Fruit fly (Drosophila melanogaster) whole organism, embryonic: ENCODE results near the gene CG4452.

Experiments
- Atf3 ChIP-seq: fragments of 200-800 bp; sonication (Bioruptor generic); optimal IDR thresholded peaks from 3 replicates; lab custom pipeline; 2016; ENCODE audit warnings: missing biosample characterization, missing genetic modification characterization
- B-H2 ChIP-seq: fragments of 200-800 bp; sonication (Bioruptor generic); optimal IDR thresholded peaks from 2 replicates; lab custom pipeline; 2018; ENCODE audit warnings: missing biosample characterization, mild to moderate bottlenecking, missing genetic modification characterization
- Bdp1 ChIP-seq: fragments of 200-800 bp; sonication (Bioruptor generic); optimal IDR thresholded peaks from 3 replicates; lab custom pipeline; 2016; ENCODE audit warnings: missing biosample characterization, missing genetic modification characterization
- CG10209 ChIP-seq: fragments of 200-800 bp; sonication (Bioruptor generic); optimal IDR thresholded peaks from 3 replicates; lab custom pipeline; 2017; ENCODE audit warnings: missing biosample characterization, mild to moderate bottlenecking, missing genetic modification characterization, missing genetic modification reagents
- CG10321 ChIP-seq: fragments of 200-800 bp; sonication (Bioruptor generic); IDR thresholded peaks from 2 replicates; pipeline ENCODE4 v1.3.6; 2022; ENCODE audit warnings: missing biosample characterization, missing genetic modification characterization
- CG11247 ChIP-seq: fragments of 200-800 bp; sonication (Bioruptor generic); IDR thresholded peaks from 2 replicates; pipeline ENCODE4 v1.3.6; 2022; ENCODE audit warnings: missing biosample characterization, missing genetic modification characterization
- CG11695 ChIP-seq: fragments of 200-800 bp; sonication (Bioruptor generic); IDR thresholded peaks from 3 replicates; pipeline ENCODE4 v1.3.6; 2022; ENCODE audit warnings: missing biosample characterization, missing genetic modification characterization
- CG11723 ChIP-seq: fragments of 200-800 bp; sonication (Bioruptor generic); optimal IDR thresholded peaks from 2 replicates; lab custom pipeline; 2017; ENCODE audit warnings: missing biosample characterization, mild to moderate bottlenecking, missing genetic modification characterization
- CG12299 ChIP-seq: fragments of 200-800 bp; sonication (Bioruptor generic); optimal IDR thresholded peaks from 2 replicates; lab custom pipeline; 2018; ENCODE audit warnings: missing biosample characterization, mild to moderate bottlenecking, missing genetic modification characterization
- CG13123 ChIP-seq: fragments of 200-800 bp; sonication (Bioruptor generic); optimal IDR thresholded peaks from 2 replicates; lab custom pipeline; 2016; ENCODE audit warnings: missing biosample characterization, missing genetic modification characterization
- CG14050 ChIP-seq: fragments of 200-800 bp; sonication (Bioruptor generic); IDR thresholded peaks from 3 replicates; pipeline ENCODE4 v1.3.6; 2022; ENCODE audit warnings: missing biosample characterization, missing genetic modification characterization
- CG17802 ChIP-seq: fragments of 200-800 bp; sonication (Bioruptor generic); optimal IDR thresholded peaks from 2 replicates; lab custom pipeline; 2018; ENCODE audit warnings: missing biosample characterization, mild to moderate bottlenecking, missing genetic modification characterization, moderate library complexity
- CG2129 ChIP-seq: fragments of 200-800 bp; sonication (Bioruptor generic); IDR thresholded peaks from 2 replicates; pipeline ENCODE4 v1.3.6; 2022; ENCODE audit warnings: missing biosample characterization, missing genetic modification characterization; ENCODE audit not compliant: partially characterized antibody
- CG2712 ChIP-seq: fragments of 200-800 bp; optimal IDR thresholded peaks from 3 replicates; lab custom pipeline; 2019; ENCODE audit warnings: missing biosample characterization, mild to moderate bottlenecking, missing genetic modification characterization, moderate library complexity
- CG30020 ChIP-seq: fragments of 200-800 bp; optimal IDR thresholded peaks from 2 replicates; lab custom pipeline; 2019; ENCODE audit warnings: missing biosample characterization, mild to moderate bottlenecking, missing genetic modification characterization, moderate library complexity
- CG4424 ChIP-seq: fragments of 200-800 bp; sonication (Bioruptor generic); optimal IDR thresholded peaks from 3 replicates; lab custom pipeline; 2016; ENCODE audit warnings: missing biosample characterization, missing genetic modification characterization
- CG4617 ChIP-seq: fragments of 200-800 bp; sonication (Bioruptor generic); optimal IDR thresholded peaks from 3 replicates; lab custom pipeline; 2016; ENCODE audit warnings: missing biosample characterization, missing genetic modification characterization, borderline replicate concordance
- CG7839 ChIP-seq: fragments of 200-800 bp; sonication (Bioruptor generic); optimal IDR thresholded peaks from 3 replicates; lab custom pipeline; 2018; ENCODE audit warnings: missing biosample characterization, mild to moderate bottlenecking, missing genetic modification characterization, moderate library complexity
- CG8765 ChIP-seq: fragments of 200-800 bp; sonication (Bioruptor generic); IDR thresholded peaks from 2 replicates; pipeline ENCODE4 v1.3.6; 2022; ENCODE audit warnings: missing biosample characterization, missing genetic modification characterization
- D19A ChIP-seq: fragments of 200-800 bp; optimal IDR thresholded peaks from 3 replicates; lab custom pipeline; 2019; ENCODE audit warnings: missing biosample characterization, mild to moderate bottlenecking, missing genetic modification characterization, moderate library complexity
- Doc3 ChIP-seq: fragments of 200-800 bp; sonication (Bioruptor generic); IDR thresholded peaks from 3 replicates; pipeline ENCODE4 v1.3.6; 2022; ENCODE audit warnings: missing biosample characterization, missing genetic modification characterization; ENCODE audit not compliant: partially characterized antibody
- HmgZ ChIP-seq: fragments of 200-800 bp; sonication (Bioruptor generic); optimal IDR thresholded peaks from 2 replicates; lab custom pipeline; 2018; ENCODE audit warnings: missing biosample characterization, mild to moderate bottlenecking, missing genetic modification characterization
- Hmr ChIP-seq: fragments of 200-800 bp; sonication (Bioruptor generic); optimal IDR thresholded peaks from 3 replicates; lab custom pipeline; 2017; ENCODE audit warnings: mild to moderate bottlenecking, missing biosample characterization, missing genetic modification reagents, missing genetic modification characterization
- Hmx ChIP-seq: fragments of 200-800 bp; sonication (Bioruptor generic); optimal IDR thresholded peaks from 2 replicates; lab custom pipeline; 2016; ENCODE audit warnings: missing biosample characterization, missing genetic modification characterization
- Mes4 ChIP-seq: fragments of 200-800 bp; sonication (Bioruptor generic); optimal IDR thresholded peaks from 2 replicates; lab custom pipeline; 2016; ENCODE audit warnings: missing biosample characterization, missing genetic modification characterization
- Myb ChIP-seq: fragments of 200-800 bp; sonication (Bioruptor generic); optimal IDR thresholded peaks from 2 replicates; lab custom pipeline; 2016; ENCODE audit warnings: missing biosample characterization, missing genetic modification characterization
- NfI ChIP-seq: fragments of 200-800 bp; sonication (Bioruptor generic); optimal IDR thresholded peaks from 3 replicates; lab custom pipeline; 2018; ENCODE audit warnings: missing biosample characterization, mild to moderate bottlenecking, missing genetic modification characterization, moderate library complexity
- Oli ChIP-seq: fragments of 200-800 bp; sonication (Bioruptor generic); optimal IDR thresholded peaks from 2 replicates; lab custom pipeline; 2018; ENCODE audit warnings: missing biosample characterization, mild to moderate bottlenecking, missing genetic modification characterization, moderate library complexity
- PHDP ChIP-seq: fragments of 200-800 bp; sonication (Bioruptor generic); optimal IDR thresholded peaks from 3 replicates; lab custom pipeline; 2018; ENCODE audit warnings: missing biosample characterization, mild to moderate bottlenecking, missing genetic modification characterization, moderate library complexity
- Sry-δ ChIP-seq: fragments of 200-800 bp; sonication (Bioruptor generic); optimal IDR thresholded peaks from 2 replicates; lab custom pipeline; 2016; ENCODE audit warnings: missing biosample characterization, missing genetic modification characterization
- Tbp ChIP-seq: fragments of >200 bp; optimal IDR thresholded peaks from 2 replicates; lab custom pipeline; 2018; ENCODE audit warnings: missing biosample characterization, missing genetic modification characterization
- aop ChIP-seq: fragments of 200-800 bp; sonication (Bioruptor generic); IDR thresholded peaks from 2 replicates; pipeline ENCODE4 v1.3.6; 2022; ENCODE audit warnings: missing biosample characterization, missing genetic modification characterization
- dpn ChIP-seq, 2 experiments: fragments of 200-800 bp; sonication (Bioruptor generic); optimal IDR thresholded peaks; 3 replicates each; lab custom pipeline; 2016; ENCODE audit warnings: missing biosample characterization in 2 of 2, missing genetic modification characterization in 2 of 2
- emc ChIP-seq: fragments of 200-800 bp; sonication (Bioruptor generic); optimal IDR thresholded peaks from 2 replicates; lab custom pipeline; 2016; ENCODE audit warnings: missing biosample characterization, missing genetic modification characterization
- eve ChIP-seq, 2 experiments: fragments of >200 bp; optimal IDR thresholded peaks; 2 replicates each; lab custom pipeline; 2017; ENCODE audit warnings: missing biosample characterization in 2 of 2, missing genetic modification characterization in 2 of 2
- fu2 ChIP-seq: fragments of 200-800 bp; sonication (Bioruptor generic); optimal IDR thresholded peaks from 2 replicates; lab custom pipeline; 2016; ENCODE audit warnings: missing biosample characterization, missing genetic modification characterization
- gfzf ChIP-seq: fragments of 200-800 bp; sonication (Bioruptor generic); optimal IDR thresholded peaks from 2 replicates; lab custom pipeline; 2016; ENCODE audit warnings: missing biosample characterization, mild to moderate bottlenecking, missing genetic modification characterization, moderate library complexity
- grn ChIP-seq: fragments of 200-800 bp; sonication (Bioruptor generic); optimal IDR thresholded peaks from 3 replicates; lab custom pipeline; 2017; ENCODE audit warnings: missing biosample characterization, missing genetic modification characterization
- gsb ChIP-seq: fragments of 200-800 bp; sonication (Bioruptor generic); IDR thresholded peaks from 2 replicates; pipeline ENCODE4 v1.3.6; 2022; ENCODE audit warnings: missing biosample characterization, missing genetic modification characterization
- ind ChIP-seq: fragments of 200-800 bp; sonication (Bioruptor generic); optimal IDR thresholded peaks from 3 replicates; lab custom pipeline; 2016; ENCODE audit warnings: missing biosample characterization, missing genetic modification characterization
- kni ChIP-seq: fragments of 200-800 bp; sonication (Bioruptor generic); optimal IDR thresholded peaks from 3 replicates; lab custom pipeline; 2017; ENCODE audit warnings: mild to moderate bottlenecking, missing biosample characterization, missing genetic modification reagents, missing genetic modification characterization
- pan ChIP-seq, 4 experiments: fragments of >200 bp in 3 of 4; fragments of 200-800 bp in 1 of 4; sonication (Bioruptor generic) in 1 of 4; optimal IDR thresholded peaks in 3 of 4; IDR thresholded peaks in 1 of 4; 2 replicates each; pipeline versions ENCODE4 v1.3.6 to Lab custom; 2017 to 2022; ENCODE audit warnings: missing biosample characterization in 2 of 4, missing genetic modification characterization in 2 of 4, mixed read lengths in 1 of 4
- pita ChIP-seq: fragments of 200-800 bp; sonication (Bioruptor generic); optimal IDR thresholded peaks from 2 replicates; lab custom pipeline; 2017; ENCODE audit warnings: missing biosample characterization, mild to moderate bottlenecking, missing genetic modification characterization
- ranshi ChIP-seq: fragments of 200-800 bp; sonication (Bioruptor generic); IDR thresholded peaks from 2 replicates; pipeline ENCODE4 v1.3.6; 2022; ENCODE audit warnings: missing biosample characterization, missing genetic modification characterization
- tap ChIP-seq: fragments of 200-800 bp; optimal IDR thresholded peaks from 3 replicates; lab custom pipeline; 2019; ENCODE audit warnings: missing biosample characterization, mild to moderate bottlenecking, missing genetic modification characterization, moderate library complexity
- tio ChIP-seq: fragments of 200-800 bp; sonication (Bioruptor generic); optimal IDR thresholded peaks from 2 replicates; lab custom pipeline; 2017; ENCODE audit warnings: missing biosample characterization, missing genetic modification characterization, inconsistent platforms
- trem ChIP-seq: fragments of 200-800 bp; optimal IDR thresholded peaks from 3 replicates; lab custom pipeline; 2019; ENCODE audit warnings: missing biosample characterization, mild to moderate bottlenecking, missing genetic modification characterization, moderate library complexity
- zen2 ChIP-seq: fragments of 200-800 bp; sonication (Bioruptor generic); IDR thresholded peaks from 3 replicates; pipeline ENCODE4 v1.3.6; 2022; ENCODE audit warnings: missing biosample characterization, missing genetic modification characterization; ENCODE audit not compliant: partially characterized antibody
- zfh2 ChIP-seq: fragments of 200-800 bp; sonication (Bioruptor generic); optimal IDR thresholded peaks from 2 replicates; lab custom pipeline; 2016; ENCODE audit warnings: missing biosample characterization, missing genetic modification characterization

The CG4452 gene

DNA sequence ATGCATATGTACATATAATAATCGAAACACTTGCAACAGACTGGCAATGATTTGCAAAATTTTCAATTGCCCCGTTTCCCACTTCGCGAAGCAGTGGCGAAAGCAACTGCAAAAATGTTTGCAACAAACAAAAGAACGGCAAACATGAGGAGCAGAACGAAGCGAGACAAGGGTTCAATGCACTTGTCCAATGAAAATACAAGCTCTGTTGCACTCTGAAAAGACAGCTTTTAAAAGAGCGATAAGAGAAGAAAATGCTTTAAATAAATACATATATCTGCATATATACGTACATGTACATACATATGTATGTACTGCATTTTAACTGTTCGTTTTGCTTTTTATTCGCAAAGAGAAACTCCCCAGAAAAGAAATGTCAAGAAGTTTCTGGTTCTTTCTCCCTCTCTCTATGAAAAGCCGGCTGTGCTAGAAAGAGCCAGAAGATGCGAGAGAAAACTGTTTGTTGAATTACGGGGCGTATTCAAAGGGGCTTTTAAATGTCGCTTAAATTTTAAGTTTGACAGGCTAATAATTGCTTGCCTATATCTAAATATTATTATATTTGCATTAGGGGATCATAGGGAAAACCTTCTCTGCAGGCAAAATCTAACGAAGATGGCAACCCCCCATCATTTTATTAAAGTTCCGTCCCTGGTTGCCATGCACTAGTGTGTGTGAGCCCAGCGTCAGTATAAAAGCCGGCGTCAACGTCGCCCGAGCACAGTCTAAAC lies 16.3 kb downstream of the CG4452 start, which contains the start of gene Hsp27 (continued):
- peak; percentile 96 for TF ChIP-seq CG11723
- TF ChIP-seq tio (GFP tag; lab: Kevin White, UChicago), result peak; percentile 97
- TF ChIP-seq Myb (GFP tag; lab: Kevin White, UChicago), result peak; percentile 76
- TF ChIP-seq trem, result peak; percentile 96
- peak; percentile 96 to 98 for TF ChIP-seq dpn (GFP tag; optimal IDR thresholded peaks at IDR 0.05; lab: Kevin White, UChicago)
- peak; percentile 96 for TF ChIP-seq gsb (GFP tag; lab: Robert Waterston, UW)
- TF ChIP-seq Mes4 (GFP tag; lab: Kevin White, UChicago), result peak; percentile 68
- peak; percentile 99 for TF ChIP-seq CG11695
- peak; percentile 96 for TF ChIP-seq CG4617
- TF ChIP-seq PHDP, result peak; percentile 98
- TF ChIP-seq Hmx, result peak; percentile 83
- peak; percentile 75 for TF ChIP-seq B-H2 (GFP tag; lab: Kevin White, UChicago)
- peak; percentile 96 for TF ChIP-seq zfh2 (GFP tag; lab: Kevin White, UChicago)
- TF ChIP-seq NfI (GFP tag; lab: Kevin White, UChicago), result peak; percentile 97
- peak; percentile 99 for TF ChIP-seq ind (GFP tag; lab: Kevin White, UChicago)
- peak; percentile 74 for TF ChIP-seq Atf3
- TF ChIP-seq pita (GFP tag; lab: Kevin White, UChicago), result no peak
- peak; percentile 80 for TF ChIP-seq CG10321
- TF ChIP-seq tap (tag; lab: Kevin White, UChicago), result peak; percentile 96
- TF ChIP-seq CG10209 (GFP tag; lab: Kevin White, UChicago), result peak; percentile 98
- peak; percentile 98 for TF ChIP-seq Hmr (GFP tag; lab: Kevin White, UChicago)
- TF ChIP-seq zen2 (GFP tag; lab: Robert Waterston, UW), result no peak
- TF ChIP-seq CG12299, result peak; percentile 96
- no peak for TF ChIP-seq gfzf
- TF ChIP-seq CG8765, result peak; percentile 97
- peak; percentile 90 for TF ChIP-seq aop
- TF ChIP-seq Oli (tag; lab: Kevin White, UChicago), result peak; percentile 99
- TF ChIP-seq Doc3, result no peak
- no peak for TF ChIP-seq Tbp (GFP tag; lab: Kevin White, UChicago)
- no peak for TF ChIP-seq eve (GFP tag; optimal IDR thresholded peaks at IDR 0.05; lab: Kevin White, UChicago)
- no peak for TF ChIP-seq pan (optimal IDR thresholded peaks at IDR 0.05; lab: Kevin White, UChicago)
- TF ChIP-seq pan (GFP tag; optimal IDR thresholded peaks at IDR 0.05 in 1 of 2, IDR thresholded peaks at IDR 0.05 in 1 of 2), result peak in 1 of 2 experiments; percentile 99
- no peak for TF ChIP-seq CG2129 (GFP tag; lab: Robert Waterston, UW)
- peak; percentile 99 for TF ChIP-seq CG4424 (GFP tag; lab: Kevin White, UChicago)
- peak; percentile 83 for TF ChIP-seq Bdp1 (GFP tag; lab: Kevin White, UChicago)
- peak; percentile 96 for TF ChIP-seq D19A (tag; lab: Kevin White, UChicago)
- TF ChIP-seq HmgZ, result peak; percentile 97
- peak; percentile 88 for TF ChIP-seq emc (GFP tag; lab: Kevin White, UChicago)
- TF ChIP-seq ranshi (GFP tag; lab: Robert Waterston, UW), result peak; percentile 99
- peak; percentile 86 for TF ChIP-seq grn (GFP tag; lab: Kevin White, UChicago)
- peak; percentile 95 for TF ChIP-seq CG13123 (GFP tag; lab: Kevin White, UChicago)
- TF ChIP-seq CG7839 (tag; lab: Kevin White, UChicago), result peak; percentile 99
- peak; percentile 79 for TF ChIP-seq CG30020 (tag; lab: Kevin White, UChicago)
- peak; percentile 99 for TF ChIP-seq CG2712 (tag; lab: Kevin White, UChicago)
- TF ChIP-seq kni (GFP tag; lab: Kevin White, UChicago), result no peak
- peak; percentile 98 for TF ChIP-seq CG11247
- peak; percentile 61 for TF ChIP-seq Sry-δ (GFP tag; lab: Kevin White, UChicago)
- peak; percentile 75 for TF ChIP-seq fu2 (GFP tag; lab: Kevin White, UChicago)
- TF ChIP-seq CG17802 (tag; lab: Kevin White, UChicago), result peak; percentile 91
- peak; percentile 97 for TF ChIP-seq CG14050 (GFP tag; lab: Robert Waterston, UW)
